Worm (Caenorhabditis elegans) whole organism, L1 larva: Measurements from ENCODE around the gene spp-4.

Source experiments
- Y116A8C.19 ChIP-seq: sonication (generic microtip); optimal IDR thresholded peaks from 2 replicates; lab custom pipeline; 2016; ENCODE audit warnings: missing compliant biosample characterization, missing genetic modification characterization, borderline replicate concordance
- aha-1 ChIP-seq: fragments of 150-350 bp; optimal IDR thresholded peaks from 2 replicates; lab custom pipeline; 2014; ENCODE audit warnings: missing biosample characterization, missing genetic modification characterization
- alr-1 ChIP-seq: fragments of 200-800 bp; sonication (Bioruptor generic); optimal IDR thresholded peaks from 2 replicates; lab custom pipeline; 2018; ENCODE audit warnings: borderline replicate concordance, mild to moderate bottlenecking, missing genetic modification characterization, missing compliant biosample characterization
- aly-2 ChIP-seq: fragments of 150-350 bp; optimal IDR thresholded peaks from 2 replicates; lab custom pipeline; 2014; ENCODE audit warnings: missing biosample characterization, missing genetic modification characterization
- ama-1 ChIP-seq: fragments of 150-350 bp; optimal IDR thresholded peaks from 2 replicates; lab custom pipeline; 2014
- ceh-8 ChIP-seq: fragments of 200-800 bp; sonication (Bioruptor generic); optimal IDR thresholded peaks from 2 replicates; lab custom pipeline; 2018; ENCODE audit warnings: mild to moderate bottlenecking, missing genetic modification characterization, moderate library complexity, missing compliant biosample characterization
- ceh-82 ChIP-seq, 3 experiments: fragments of 150-350 bp in 1 of 3; sonication (generic microtip) in 2 of 3; optimal IDR thresholded peaks; 2 replicates each; lab custom pipeline; 2014 to 2017; ENCODE audit warnings: missing biosample characterization in 3 of 3, missing genetic modification characterization in 3 of 3
- ceh-88 ChIP-seq: fragments of 200-800 bp; sonication (Bioruptor generic); IDR thresholded peaks from 2 replicates; pipeline ENCODE4 v1.3.6; 2022; ENCODE audit warnings: missing genetic modification characterization, missing compliant biosample characterization
- efl-1 ChIP-seq, 4 experiments: fragments of 150-350 bp; optimal IDR thresholded peaks in 3 of 4; peaks in 1 of 4; 1 replicate in 1 of 4; 2 replicates in 3 of 4; lab custom pipeline; 2014; ENCODE audit warnings: missing biosample characterization in 2 of 4, missing genetic modification characterization in 2 of 4, missing genetic modification reagents in 2 of 4
- efl-3 ChIP-seq: fragments of 200-800 bp; sonication (Bioruptor generic); optimal IDR thresholded peaks from 2 replicates; lab custom pipeline; 2018; ENCODE audit warnings: mild to moderate bottlenecking, missing genetic modification characterization, missing compliant biosample characterization
- egl-13 ChIP-seq: sonication (generic microtip); optimal IDR thresholded peaks from 2 replicates; lab custom pipeline; 2016; ENCODE audit warnings: missing genotype, missing genetic modification reagents, missing genetic modification characterization, missing compliant biosample characterization
- egl-27 ChIP-seq, 2 experiments: fragments of 150-350 bp in 1 of 2; sonication (generic microtip); optimal IDR thresholded peaks; 3 replicates each; lab custom pipeline; 2017 to 2018; ENCODE audit warnings: missing biosample characterization in 2 of 2, missing genetic modification characterization in 2 of 2, missing genetic modification reagents in 2 of 2
- elt-2 ChIP-seq: sonication (generic microtip); optimal IDR thresholded peaks from 2 replicates; lab custom pipeline; 2016; ENCODE audit warnings: missing genetic modification characterization, mild to moderate bottlenecking, inconsistent platforms, missing compliant biosample characterization, missing genetic modification reagents
- fos-1 ChIP-seq: fragments of 150-350 bp; optimal IDR thresholded peaks from 2 replicates; lab custom pipeline; 2014; ENCODE audit warnings: missing biosample characterization, missing genetic modification characterization
- hlh-4 ChIP-seq: sonication (generic microtip); optimal IDR thresholded peaks from 2 replicates; lab custom pipeline; 2016; ENCODE audit warnings: mild to moderate bottlenecking, missing genetic modification characterization, missing compliant biosample characterization
- irx-1 ChIP-seq: sonication (generic microtip); optimal IDR thresholded peaks from 2 replicates; lab custom pipeline; 2016; ENCODE audit warnings: missing genetic modification characterization, missing compliant biosample characterization
- jun-1 ChIP-seq: fragments of 150-350 bp; optimal IDR thresholded peaks from 2 replicates; lab custom pipeline; 2014; ENCODE audit warnings: missing biosample characterization, missing genetic modification reagents, missing genetic modification characterization
- lin-14 ChIP-seq: fragments of 200-800 bp; sonication (Bioruptor generic); optimal IDR thresholded peaks from 2 replicates; lab custom pipeline; 2018; ENCODE audit warnings: mild to moderate bottlenecking, missing genetic modification characterization, moderate library complexity, missing compliant biosample characterization
- lin-35 ChIP-seq, 2 experiments: fragments of 150-350 bp; optimal IDR thresholded peaks; 2 replicates each; lab custom pipeline; 2014; ENCODE audit warnings: missing biosample characterization in 2 of 2, missing genetic modification characterization in 2 of 2, missing genetic modification reagents in 2 of 2
- lsy-2 ChIP-seq, 2 experiments: fragments of 150-350 bp; optimal IDR thresholded peaks; 2 replicates each; lab custom pipeline; 2014; ENCODE audit warnings: missing biosample characterization in 2 of 2, missing genetic modification characterization in 2 of 2
- mab-9 ChIP-seq: fragments of 200-800 bp; sonication (Bioruptor generic); IDR thresholded peaks from 2 replicates; pipeline ENCODE4 v1.3.6; 2022; ENCODE audit warnings: missing genetic modification reagents, missing genetic modification characterization, missing compliant biosample characterization
- mdl-1 ChIP-seq, 2 experiments: fragments of 150-350 bp; optimal IDR thresholded peaks; 2 replicates each; lab custom pipeline; 2014 to 2017; ENCODE audit warnings: missing biosample characterization in 2 of 2, missing genetic modification characterization in 2 of 2, inconsistent platforms in 1 of 2
- mef-2 ChIP-seq: fragments of 150-350 bp; optimal IDR thresholded peaks from 2 replicates; lab custom pipeline; 2014; ENCODE audit warnings: missing biosample characterization, missing genetic modification characterization
- mep-1 ChIP-seq: fragments of 150-350 bp; optimal IDR thresholded peaks from 2 replicates; lab custom pipeline; 2014; ENCODE audit warnings: missing biosample characterization, missing genetic modification characterization
- nhr-11 ChIP-seq: fragments of 150-350 bp; optimal IDR thresholded peaks from 2 replicates; lab custom pipeline; 2014; ENCODE audit warnings: missing biosample characterization, missing genetic modification characterization
- nhr-12 ChIP-seq: sonication (generic microtip); optimal IDR thresholded peaks from 2 replicates; lab custom pipeline; 2017; ENCODE audit warnings: missing biosample characterization, missing genetic modification characterization
- nhr-19 ChIP-seq: fragments of 200-800 bp; sonication (Bioruptor generic); conservative IDR thresholded peaks from 2 replicates; pipeline ENCODE4 v1.3.6; 2022; ENCODE audit warnings: missing genetic modification characterization, missing compliant biosample characterization
- nhr-20 ChIP-seq: sonication (generic microtip); optimal IDR thresholded peaks from 2 replicates; lab custom pipeline; 2016; ENCODE audit warnings: mild to moderate bottlenecking, missing genetic modification characterization, missing compliant biosample characterization
- nhr-237 ChIP-seq: fragments of 150-350 bp; optimal IDR thresholded peaks from 2 replicates; lab custom pipeline; 2014; ENCODE audit warnings: missing biosample characterization, missing genetic modification characterization
- nhr-71 ChIP-seq: sonication (generic microtip); optimal IDR thresholded peaks from 2 replicates; lab custom pipeline; 2016; ENCODE audit warnings: mild to moderate bottlenecking, missing genetic modification characterization, moderate library complexity, missing compliant biosample characterization
- nhr-90 ChIP-seq: sonication (generic microtip); optimal IDR thresholded peaks from 2 replicates; lab custom pipeline; 2016; ENCODE audit warnings: mild to moderate bottlenecking, missing genetic modification characterization, missing compliant biosample characterization; ENCODE audit not compliant: poor library complexity
- pqm-1 ChIP-seq: sonication (generic microtip); optimal IDR thresholded peaks from 3 replicates; lab custom pipeline; 2017; ENCODE audit warnings: missing biosample characterization, missing genetic modification characterization
- sox-4 ChIP-seq: sonication (generic microtip); optimal IDR thresholded peaks from 2 replicates; lab custom pipeline; 2016; ENCODE audit warnings: missing genetic modification characterization, missing compliant biosample characterization
- sptf-1 ChIP-seq: fragments of 150-350 bp; optimal IDR thresholded peaks from 2 replicates; lab custom pipeline; 2014; ENCODE audit warnings: missing biosample characterization, missing genetic modification characterization
- sup-37 ChIP-seq: fragments of 200-800 bp; sonication (Bioruptor generic); optimal IDR thresholded peaks from 2 replicates; lab custom pipeline; 2018; ENCODE audit warnings: mild to moderate bottlenecking, missing genetic modification characterization, missing compliant biosample characterization
- tbx-2 ChIP-seq: sonication (generic microtip); optimal IDR thresholded peaks from 2 replicates; lab custom pipeline; 2016; ENCODE audit warnings: missing genetic modification characterization, missing compliant biosample characterization
- unc-130 ChIP-seq: fragments of 150-350 bp; optimal IDR thresholded peaks from 2 replicates; lab custom pipeline; 2017; ENCODE audit warnings: missing biosample characterization, missing genetic modification characterization, inconsistent platforms
- unc-62 ChIP-seq: fragments of 150-350 bp; optimal IDR thresholded peaks from 2 replicates; lab custom pipeline; 2014; ENCODE audit warnings: missing biosample characterization, missing genetic modification reagents, missing genetic modification characterization
- unc-86 ChIP-seq: sonication (generic microtip); optimal IDR thresholded peaks from 2 replicates; lab custom pipeline; 2016; ENCODE audit warnings: missing genetic modification characterization, missing compliant biosample characterization

The spp-4 gene

ce11 chrX:7316485-7317391 is 1.8 kb downstream of the spp-4 start, which contains the start of the genes spp-2 and spp-6:
Gene spp-2, minus strand, starts transcription at chrX:7316818.
Gene spp-6, plus strand, starts transcription at chrX:7317341.
- TF ChIP-seq nhr-71 (peak; percentile 29), ceh-82 (tag; optimal IDR thresholded peaks at IDR 0.05; lab: Kevin White, UChicago) (no peak), jun-1 (tag; lab: Kevin White, UChicago) (peak; percentile 18), hlh-4 (no peak), egl-13 (tag; lab: Kevin White, UChicago) (no peak), aly-2 (no peak), irx-1 (tag; lab: Kevin White, UChicago) (no peak), mab-9 (GFP tag; lab: Robert Waterston, UW) (no peak), lin-14 (GFP tag; lab: Kevin White, UChicago) (no peak), alr-1 (tag; lab: Kevin White, UChicago) (no peak), lin-35 (GFP tag; optimal IDR thresholded peaks at IDR 0.05; lab: Kevin White, UChicago) (peak in 1 of 2 experiments; percentile 36), efl-1 (optimal IDR thresholded peaks at IDR 0.05; lab: Kevin White, UChicago) (no peak), efl-1 (GFP tag; optimal IDR thresholded peaks at IDR 0.05 in 1 of 2; lab: Kevin White, UChicago) (no peak), pqm-1 (tag; lab: Kevin White, UChicago) (peak; percentile 39), unc-130 (tag; lab: Kevin White, UChicago) (no peak), efl-3 (no peak), ama-1 (peak; percentile 52), elt-2 (tag; lab: Kevin White, UChicago) (peak; percentile 85)

ce11 chrX:7315329-7315728 is 3.2 kb downstream of the spp-4 start, which contains the start of gene spp-3:
Gene spp-3, minus strand, starts transcription at chrX:7315353.
- TF ChIP-seq alr-1 (tag; lab: Kevin White, UChicago) = no peak
- no peak for TF ChIP-seq unc-62 (GFP tag; lab: Kevin White, UChicago)
- no peak for TF ChIP-seq irx-1 (tag; lab: Kevin White, UChicago)
- TF ChIP-seq lsy-2 (tag; optimal IDR thresholded peaks at IDR 0.05; lab: Kevin White, UChicago) = peak in 1 of 2 experiments; percentile 39
- no peak for TF ChIP-seq tbx-2
- no peak for TF ChIP-seq unc-86 (tag; lab: Kevin White, UChicago)
- TF ChIP-seq elt-2 (tag; lab: Kevin White, UChicago) = peak; percentile 93
- no peak for TF ChIP-seq Y116A8C.19 (tag; lab: Kevin White, UChicago)
- peak in 1 of 2 experiments; percentile 41 for TF ChIP-seq lin-35 (GFP tag; optimal IDR thresholded peaks at IDR 0.05; lab: Kevin White, UChicago)
- no peak for TF ChIP-seq egl-27 (tag; optimal IDR thresholded peaks at IDR 0.05; lab: Kevin White, UChicago)
- TF ChIP-seq aha-1 (tag; lab: Kevin White, UChicago) = no peak
- no peak for TF ChIP-seq sptf-1 (tag; lab: Kevin White, UChicago)
- no peak for TF ChIP-seq mef-2 (tag; lab: Kevin White, UChicago)
- peak; percentile 8 for TF ChIP-seq nhr-90 (tag; lab: Kevin White, UChicago)
- no peak for TF ChIP-seq nhr-12 (tag; lab: Kevin White, UChicago)
- TF ChIP-seq pqm-1 (tag; lab: Kevin White, UChicago) = peak; percentile 20
- TF ChIP-seq nhr-20 = peak; percentile 17
- no peak for TF ChIP-seq ceh-8 (GFP tag; lab: Kevin White, UChicago)
- TF ChIP-seq fos-1 (tag; lab: Kevin White, UChicago) = no peak
- TF ChIP-seq ceh-88 (GFP tag; lab: Robert Waterston, UW) = no peak
- no peak for TF ChIP-seq nhr-11 (tag; lab: Kevin White, UChicago)
- no peak for TF ChIP-seq nhr-237 (tag; lab: Kevin White, UChicago)
- no peak for TF ChIP-seq sup-37 (GFP tag; lab: Kevin White, UChicago)
- TF ChIP-seq sox-4 (tag; lab: Kevin White, UChicago) = no peak
- no peak for TF ChIP-seq lin-14 (GFP tag; lab: Kevin White, UChicago)
- TF ChIP-seq mep-1 (tag; lab: Kevin White, UChicago) = no peak
- TF ChIP-seq mdl-1 (tag; optimal IDR thresholded peaks at IDR 0.05; lab: Kevin White, UChicago) = no peak
- TF ChIP-seq nhr-19 (GFP tag; lab: Robert Waterston, UW) = no peak
